ENCODE assay signal across 5 worm cellular contexts in the genomic region with DNA sequence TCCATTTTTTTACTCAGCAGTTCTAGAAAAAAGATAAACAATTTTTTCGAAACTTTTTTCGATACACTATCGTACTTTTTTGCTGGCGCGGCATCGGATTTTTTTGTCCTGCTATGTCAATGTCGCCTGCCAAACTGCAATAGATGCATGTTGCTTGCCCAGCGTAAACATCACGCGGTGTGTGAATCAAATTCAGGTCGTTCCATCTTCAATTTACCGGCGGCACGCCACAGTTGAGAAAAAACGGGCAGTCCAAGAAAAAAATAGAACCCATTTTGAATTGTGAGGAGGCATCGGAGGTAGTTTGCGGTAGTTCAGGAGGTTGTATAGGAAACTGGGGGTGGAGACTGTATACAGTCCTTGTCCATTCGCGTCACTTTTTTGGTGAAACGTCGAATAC.
TF ChIP-seq lines count a peak whose summit lies in the region.

No protein-coding gene starts in this region.

TF ChIP-seq in whole organism, L1 larva, 84 proteins besides CTCF, POLR2A, EP300 and RAD21 (continues in another document):
- TF ChIP-seq F16B12.6 (tag; optimal IDR thresholded peaks at IDR 0.05; lab: Kevin White, UChicago) = no peak
- TF ChIP-seq isw-1 (GFP tag; IDR thresholded peaks at IDR 0.05; lab: Robert Waterston, UW) = no peak
- peak; percentile 65 for TF ChIP-seq nhr-71 (tag; optimal IDR thresholded peaks at IDR 0.05; lab: Kevin White, UChicago)
- TF ChIP-seq C16A3.4 (tag; optimal IDR thresholded peaks at IDR 0.05; lab: Kevin White, UChicago) = peak; percentile 47
- peak; percentile 64 for TF ChIP-seq snu-23 (GFP tag; optimal IDR thresholded peaks at IDR 0.05; lab: Kevin White, UChicago)
- TF ChIP-seq aha-1 (tag; optimal IDR thresholded peaks at IDR 0.05; lab: Kevin White, UChicago) = no peak
- no peak for TF ChIP-seq nhr-76 (tag; optimal IDR thresholded peaks at IDR 0.05; lab: Kevin White, UChicago)
- TF ChIP-seq mep-1 (tag; optimal IDR thresholded peaks at IDR 0.05; lab: Kevin White, UChicago) = no peak
- TF ChIP-seq nhr-90 (tag; optimal IDR thresholded peaks at IDR 0.05; lab: Kevin White, UChicago; ENCODE audit: poor library complexity) = peak; percentile 20
- peak; percentile 5 to 23 for TF ChIP-seq lsy-2 (tag; optimal IDR thresholded peaks at IDR 0.05; lab: Kevin White, UChicago)
- TF ChIP-seq vab-15 (tag; optimal IDR thresholded peaks at IDR 0.05; lab: Kevin White, UChicago) = no peak
- TF ChIP-seq pag-3 (tag; optimal IDR thresholded peaks at IDR 0.05; lab: Kevin White, UChicago; ENCODE audit: borderline replicate concordance, insufficient read depth) = peak; percentile 51
- peak; percentile 44 for TF ChIP-seq rnt-1 (tag; optimal IDR thresholded peaks at IDR 0.05; lab: Kevin White, UChicago)
- no peak for TF ChIP-seq ceh-63 (GFP tag; optimal IDR thresholded peaks at IDR 0.05; lab: Kevin White, UChicago)
- TF ChIP-seq nhr-47 (tag; optimal IDR thresholded peaks at IDR 0.05; lab: Kevin White, UChicago) = peak; percentile 9
- peak in 1 of 3 experiments; percentile 16 for TF ChIP-seq dpl-1 (GFP tag; optimal IDR thresholded peaks at IDR 0.05; lab: Kevin White, UChicago)
- TF ChIP-seq nhr-85 (tag; lab: Kevin White, UChicago) = peak; percentile 73

TF ChIP-seq in whole organism, L2 larva, 48 proteins besides CTCF, POLR2A, EP300 and RAD21:
- TF ChIP-seq lin-39 (tag; optimal IDR thresholded peaks at IDR 0.05; lab: Kevin White, UChicago) = no peak
- TF ChIP-seq aly-2 (tag; optimal IDR thresholded peaks at IDR 0.05; lab: Kevin White, UChicago) = no peak
- peak in 1 of 2 experiments; percentile 1 for TF ChIP-seq lsy-2 (tag; optimal IDR thresholded peaks at IDR 0.05; lab: Kevin White, UChicago)
- TF ChIP-seq nhr-25 (tag; optimal IDR thresholded peaks at IDR 0.05; lab: Kevin White, UChicago) = peak; percentile 58
- TF ChIP-seq sma-3 (GFP tag; optimal IDR thresholded peaks at IDR 0.05; lab: Kevin White, UChicago) = peak; percentile 0
- TF ChIP-seq Y55F3AM.14 (GFP tag; optimal IDR thresholded peaks at IDR 0.05; lab: Kevin White, UChicago) = no peak
- TF ChIP-seq sma-9 (GFP tag; optimal IDR thresholded peaks at IDR 0.05; lab: Kevin White, UChicago) = peak; percentile 67
- no peak for TF ChIP-seq sma-9 (tag; optimal IDR thresholded peaks at IDR 0.05; lab: Kevin White, UChicago)
- no peak for TF ChIP-seq nhr-23 (tag; optimal IDR thresholded peaks at IDR 0.05; lab: Kevin White, UChicago)
- peak; percentile 2 for TF ChIP-seq gmeb-1 (tag; optimal IDR thresholded peaks at IDR 0.05; lab: Kevin White, UChicago)
- peak; percentile 85 for TF ChIP-seq nhr-129 (tag; optimal IDR thresholded peaks at IDR 0.05; lab: Kevin White, UChicago)
- peak; percentile 24 for TF ChIP-seq F13H6.1 (tag; optimal IDR thresholded peaks at IDR 0.05; lab: Kevin White, UChicago)
- peak; percentile 74 for TF ChIP-seq ama-1 (optimal IDR thresholded peaks at IDR 0.05; lab: Kevin White, UChicago)
- TF ChIP-seq alr-1 (tag; optimal IDR thresholded peaks at IDR 0.05; lab: Kevin White, UChicago) = no peak
- TF ChIP-seq mbf-1 (tag; optimal IDR thresholded peaks at IDR 0.05; lab: Kevin White, UChicago) = no peak

TF ChIP-seq in whole organism, L3 larva, 47 proteins besides CTCF, POLR2A, EP300 and RAD21:
- TF ChIP-seq jun-1 (tag; optimal IDR thresholded peaks at IDR 0.05; lab: Kevin White, UChicago) = peak; percentile 30
- peak; percentile 24 for TF ChIP-seq elt-2 (tag; optimal IDR thresholded peaks at IDR 0.05; lab: Kevin White, UChicago)
- peak; percentile 7 for TF ChIP-seq nhr-23 (tag; optimal IDR thresholded peaks at IDR 0.05; lab: Kevin White, UChicago)
- TF ChIP-seq pha-4 (tag; optimal IDR thresholded peaks at IDR 0.05; lab: Kevin White, UChicago) = peak; percentile 91
- TF ChIP-seq lsy-12 (tag; optimal IDR thresholded peaks at IDR 0.05; lab: Kevin White, UChicago) = no peak
- no peak for TF ChIP-seq aly-2 (tag; optimal IDR thresholded peaks at IDR 0.05; lab: Kevin White, UChicago)
- peak; percentile 7 for TF ChIP-seq egl-5 (tag; optimal IDR thresholded peaks at IDR 0.05; lab: Kevin White, UChicago)
- TF ChIP-seq nhr-25 (tag; optimal IDR thresholded peaks at IDR 0.05; lab: Kevin White, UChicago) = peak; percentile 31
- TF ChIP-seq ama-1 (optimal IDR thresholded peaks at IDR 0.05; lab: Kevin White, UChicago) = peak; percentile 93
- TF ChIP-seq sea-2 (GFP tag; optimal IDR thresholded peaks at IDR 0.05; lab: Kevin White, UChicago) = no peak

TF ChIP-seq in whole organism, L4 larva, 104 proteins besides CTCF, POLR2A, EP300 and RAD21 (continues in another document):
- TF ChIP-seq php-3 (GFP tag; IDR thresholded peaks at IDR 0.05; lab: Robert Waterston, UW) = no peak
- no peak for TF ChIP-seq F26F4.8 (GFP tag; conservative IDR thresholded peaks at IDR 0.05; lab: Robert Waterston, UW)
- peak; percentile 42; the same call in 1 of the 2 replicates for TF ChIP-seq egl-43 (GFP tag; IDR thresholded peaks at IDR 0.05; lab: Robert Waterston, UW)
- peak in 1 of 2 experiments; percentile 10 for TF ChIP-seq lsy-2 (tag; optimal IDR thresholded peaks at IDR 0.05; lab: Kevin White, UChicago)
- TF ChIP-seq spr-1 (tag; optimal IDR thresholded peaks at IDR 0.05; lab: Kevin White, UChicago) = no peak
- TF ChIP-seq ama-1 (optimal IDR thresholded peaks at IDR 0.05; lab: Kevin White, UChicago) = peak; percentile 88
- TF ChIP-seq daf-16 (GFP tag; optimal IDR thresholded peaks at IDR 0.05; lab: Kevin White, UChicago) = no peak
- peak; percentile 32 for TF ChIP-seq daf-16 (tag; optimal IDR thresholded peaks at IDR 0.05; lab: Kevin White, UChicago)
- no peak for TF ChIP-seq lin-1 (GFP tag; IDR thresholded peaks at IDR 0.05; lab: Robert Waterston, UW)
- TF ChIP-seq lin-13 (GFP tag; optimal IDR thresholded peaks at IDR 0.05; lab: Kevin White, UChicago) = no peak
- TF ChIP-seq hlh-11 (tag; optimal IDR thresholded peaks at IDR 0.05; lab: Kevin White, UChicago) = peak; percentile 70
- 0 out of 2 replicates have a peak, but pooled peaks have one; percentile 26 for TF ChIP-seq ceh-20 (GFP tag; IDR thresholded peaks at IDR 0.05; lab: Robert Waterston, UW)
- TF ChIP-seq dmd-9 (GFP tag; IDR thresholded peaks at IDR 0.05; lab: Robert Waterston, UW) = no peak
- no peak for TF ChIP-seq Y48G9A.11 (GFP tag; IDR thresholded peaks at IDR 0.05; lab: Robert Waterston, UW)
- 0 out of 2 replicates have a peak, but pooled peaks have one; percentile 27 for TF ChIP-seq zfp-3 (GFP tag; conservative IDR thresholded peaks at IDR 0.05; lab: Robert Waterston, UW)
- peak; percentile 23 for TF ChIP-seq nhr-28 (tag; optimal IDR thresholded peaks at IDR 0.05; lab: Kevin White, UChicago)
- peak; percentile 35 for TF ChIP-seq mep-1 (tag; optimal IDR thresholded peaks at IDR 0.05; lab: Kevin White, UChicago)
- no peak for TF ChIP-seq nhr-41 (GFP tag; IDR thresholded peaks at IDR 0.05; lab: Robert Waterston, UW)
- peak; percentile 63 for TF ChIP-seq aha-1 (tag; lab: Kevin White, UChicago)
- TF ChIP-seq D1046.2 (GFP tag; IDR thresholded peaks at IDR 0.05; lab: Robert Waterston, UW) = peak; percentile 22; the same call in 1 of the 2 replicates
- TF ChIP-seq hif-1 (tag; optimal IDR thresholded peaks at IDR 0.05; lab: Kevin White, UChicago) = peak in 1 of 2 experiments; percentile 5
- TF ChIP-seq pha-4 (GFP tag; IDR thresholded peaks at IDR 0.05; lab: Robert Waterston, UW) = 0 out of 2 replicates have a peak, but pooled peaks have one; percentile 6
- TF ChIP-seq pha-4 (tag; optimal IDR thresholded peaks at IDR 0.05; lab: Kevin White, UChicago) = peak; percentile 10
- TF ChIP-seq nhr-6 (tag; optimal IDR thresholded peaks at IDR 0.05; lab: Kevin White, UChicago) = peak; percentile 10

TF ChIP-seq in whole organism, young adult, 124 proteins besides CTCF, POLR2A, EP300 and RAD21:
- TF ChIP-seq ceh-27 (GFP tag; optimal IDR thresholded peaks at IDR 0.05; lab: Kevin White, UChicago) (peak; percentile 26), ztf-26 (tag; optimal IDR thresholded peaks at IDR 0.05; lab: Kevin White, UChicago) (peak; percentile 53), pbrm-1 (GFP tag; IDR thresholded peaks at IDR 0.05; lab: Robert Waterston, UW) (0 out of 2 replicates have a peak, but pooled peaks have one; percentile 20), somi-1 (GFP tag; optimal IDR thresholded peaks at IDR 0.05; lab: Kevin White, UChicago) (peak; percentile 32), tbp1 (GFP tag; optimal IDR thresholded peaks at IDR 0.05; lab: Kevin White, UChicago) (peak; percentile 18), rcor-1 (GFP tag; IDR thresholded peaks at IDR 0.05; lab: Robert Waterston, UW) (no peak), cebp-1 (GFP tag; IDR thresholded peaks at IDR 0.05; lab: Robert Waterston, UW) (no peak), cebp-1 (tag; optimal IDR thresholded peaks at IDR 0.05; lab: Kevin White, UChicago) (peak; percentile 34), hsf-1 (GFP tag; IDR thresholded peaks at IDR 0.05; lab: Robert Waterston, UW) (no peak), lag-1 (GFP tag; IDR thresholded peaks at IDR 0.05; lab: Robert Waterston, UW) (no peak), ama-1 (optimal IDR thresholded peaks at IDR 0.05; lab: Kevin White, UChicago) (peak; percentile 24), ama-1 (GFP tag; optimal IDR thresholded peaks at IDR 0.05; lab: Kevin White, UChicago) (no peak)
